Worm (Caenorhabditis elegans) whole organism, L1 larva: ENCODE data around the gene Y61B8A.6.
"Not testable (repeated sequence)": the region's sequence is repeated elsewhere in the genome, so short reads cannot be mapped to it uniquely, and the experiment has no call there.

Experiments
- ceh-82 ChIP-seq, 3 experiments: fragments of 150-350 bp in 1 of 3; sonication (generic microtip) in 2 of 3; optimal IDR thresholded peaks; 2 replicates each; lab custom pipeline; 2014 to 2017; ENCODE audit warnings: missing biosample characterization in 3 of 3, missing genetic modification characterization in 3 of 3
- dsc-1 ChIP-seq: sonication (generic microtip); optimal IDR thresholded peaks from 2 replicates; lab custom pipeline; 2016; ENCODE audit warnings: mild to moderate bottlenecking, missing genetic modification characterization, missing compliant biosample characterization
- lsy-2 ChIP-seq, 2 experiments: fragments of 150-350 bp; optimal IDR thresholded peaks; 2 replicates each; lab custom pipeline; 2014; ENCODE audit warnings: missing biosample characterization in 2 of 2, missing genetic modification characterization in 2 of 2
- snpc-4 ChIP-seq: fragments of 150-350 bp; optimal IDR thresholded peaks from 2 replicates; lab custom pipeline; 2014; ENCODE audit warnings: missing biosample characterization, missing genetic modification characterization
- sox-4 ChIP-seq: sonication (generic microtip); optimal IDR thresholded peaks from 2 replicates; lab custom pipeline; 2016; ENCODE audit warnings: missing genetic modification characterization, missing compliant biosample characterization

DNA sequence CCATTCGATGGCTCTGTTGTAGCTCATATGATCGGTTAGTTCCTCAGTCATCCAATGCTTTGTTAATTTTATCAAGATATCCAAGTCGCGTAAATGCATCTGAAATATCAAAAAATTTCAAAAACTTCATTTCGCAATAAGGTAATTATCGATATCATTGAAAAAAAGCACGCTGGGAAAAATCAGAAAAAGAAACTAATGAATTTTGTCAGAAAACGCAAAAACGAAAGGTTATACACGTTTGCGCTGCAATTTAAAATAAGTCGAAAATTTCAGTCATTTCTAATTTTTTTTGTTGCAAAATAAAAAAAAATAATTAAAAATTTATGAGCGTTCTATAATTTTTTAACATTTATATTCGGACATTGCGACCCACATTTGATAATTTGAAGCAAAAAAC is 13.1 kb downstream of the Y61B8A.6 start, which contains the start of gene K10G4.3:
- TF ChIP-seq ceh-82 (tag; optimal IDR thresholded peaks at IDR 0.05; lab: Kevin White, UChicago); dsc-1 (tag; lab: Kevin White, UChicago); lsy-2 (tag; optimal IDR thresholded peaks at IDR 0.05; lab: Kevin White, UChicago); sox-4 (tag; lab: Kevin White, UChicago); snpc-4 (tag; lab: Kevin White, UChicago): not testable (repeated sequence)
